Worm (Caenorhabditis elegans) whole organism, young adult: ENCODE measurements around the gene B0280.11.

Experiments
- B0035.1 ChIP-seq: sonication (generic microtip); optimal IDR thresholded peaks from 2 replicates; lab custom pipeline; 2016; ENCODE audit warnings: missing genetic modification characterization, mild to moderate bottlenecking, missing compliant biosample characterization, missing genotype, missing genetic modification reagents
- B0336.3 ChIP-seq: fragments of 200-800 bp; sonication (Bioruptor generic); IDR thresholded peaks from 2 replicates; pipeline ENCODE4 v1.3.6; 2022; ENCODE audit warnings: missing genetic modification characterization, missing compliant biosample characterization
- F49E8.2 ChIP-seq: sonication (generic microtip); optimal IDR thresholded peaks from 3 replicates; lab custom pipeline; 2017; ENCODE audit warnings: missing genetic modification characterization, mild to moderate bottlenecking, missing compliant biosample characterization, antibody characterized with exemption, moderate library complexity; ENCODE audit not compliant: insufficient read depth
- F55B11.4 ChIP-seq: sonication (generic microtip); optimal IDR thresholded peaks from 2 replicates; lab custom pipeline; 2016; ENCODE audit warnings: missing compliant biosample characterization, missing genetic modification characterization, borderline replicate concordance; ENCODE audit not compliant: insufficient read depth
- F57A8.1 ChIP-seq: fragments of 200-800 bp; sonication (Bioruptor generic); optimal IDR thresholded peaks from 2 replicates; lab custom pipeline; 2018; ENCODE audit warnings: mild to moderate bottlenecking, missing genetic modification characterization, moderate library complexity, missing compliant biosample characterization
- Y53F4B.3 ChIP-seq: fragments of 200-800 bp; sonication (Bioruptor generic); IDR thresholded peaks from 2 replicates; pipeline ENCODE4 v1.3.6; 2022; ENCODE audit warnings: missing genetic modification reagents, missing genetic modification characterization, missing compliant biosample characterization
- ama-1 ChIP-seq, 3 experiments: fragments of 150-350 bp in 1 of 3; sonication (generic microtip) in 2 of 3; optimal IDR thresholded peaks; 2 replicates each; lab custom pipeline; 2014 to 2018; ENCODE audit warnings: missing biosample characterization in 2 of 3, missing genetic modification characterization in 2 of 3, missing genetic modification reagents in 2 of 3
- athp-1 ChIP-seq: sonication (generic microtip); optimal IDR thresholded peaks from 2 replicates; lab custom pipeline; 2017; ENCODE audit warnings: mild to moderate bottlenecking, missing genetic modification characterization, missing compliant biosample characterization
- attf-5 ChIP-seq: fragments of 200-800 bp; sonication (Bioruptor generic); optimal IDR thresholded peaks from 2 replicates; lab custom pipeline; 2018; ENCODE audit warnings: mild to moderate bottlenecking, missing genetic modification characterization, missing compliant biosample characterization
- bed-1 ChIP-seq: fragments of 200-800 bp; sonication (Bioruptor generic); IDR thresholded peaks from 2 replicates; pipeline ENCODE4 v1.3.6; 2022; ENCODE audit warnings: missing genetic modification reagents, missing genetic modification characterization, missing compliant biosample characterization
- ccch-3 ChIP-seq: fragments of 200-800 bp; sonication (Bioruptor generic); optimal IDR thresholded peaks from 2 replicates; lab custom pipeline; 2018; ENCODE audit warnings: mild to moderate bottlenecking, missing genetic modification characterization, missing compliant biosample characterization
- ceh-100 ChIP-seq: fragments of 200-800 bp; sonication (Bioruptor generic); IDR thresholded peaks from 2 replicates; pipeline ENCODE4 v1.3.6; 2022; ENCODE audit warnings: missing genetic modification reagents, missing genetic modification characterization, missing compliant biosample characterization
- ceh-79 ChIP-seq: sonication (generic microtip); optimal IDR thresholded peaks from 2 replicates; lab custom pipeline; 2017; ENCODE audit warnings: mild to moderate bottlenecking, missing genetic modification characterization, missing compliant biosample characterization
- efl-1 ChIP-seq: fragments of 150-350 bp; optimal IDR thresholded peaks from 2 replicates; lab custom pipeline; 2014; ENCODE audit warnings: missing biosample characterization, missing genetic modification reagents, missing genetic modification characterization
- ekl-4 ChIP-seq: fragments of 200-800 bp; sonication (Bioruptor generic); IDR thresholded peaks from 2 replicates; pipeline ENCODE4 v1.3.6; 2022; ENCODE audit warnings: missing genetic modification reagents, missing genetic modification characterization, missing compliant biosample characterization
- ets-4 ChIP-seq: fragments of 200-800 bp; sonication (Bioruptor generic); optimal IDR thresholded peaks from 2 replicates; lab custom pipeline; 2018; ENCODE audit warnings: mild to moderate bottlenecking, missing genetic modification characterization, missing compliant biosample characterization
- hlh-12 ChIP-seq: sonication (generic microtip); optimal IDR thresholded peaks from 2 replicates; lab custom pipeline; 2016; ENCODE audit warnings: missing genetic modification characterization, missing compliant biosample characterization
- hlh-26 ChIP-seq: fragments of 200-800 bp; sonication (Bioruptor generic); conservative IDR thresholded peaks from 2 replicates; pipeline ENCODE4 v1.3.6; 2022; ENCODE audit warnings: missing genetic modification reagents, missing genetic modification characterization, missing compliant biosample characterization
- hmg-1.2 ChIP-seq: fragments of 200-800 bp; sonication (Bioruptor generic); IDR thresholded peaks from 2 replicates; pipeline ENCODE4 v1.3.6; 2022; ENCODE audit warnings: missing genetic modification reagents, missing genetic modification characterization, missing compliant biosample characterization
- hrde-1 ChIP-seq: sonication (generic microtip); optimal IDR thresholded peaks from 2 replicates; lab custom pipeline; 2016; ENCODE audit warnings: missing genetic modification characterization, mild to moderate bottlenecking, missing compliant biosample characterization, moderate library complexity, missing genotype, missing genetic modification reagents, borderline replicate concordance
- hsf-1 ChIP-seq: fragments of 200-800 bp; sonication (Bioruptor generic); IDR thresholded peaks from 2 replicates; pipeline ENCODE4 v1.3.6; 2022; ENCODE audit warnings: missing genetic modification reagents, missing genetic modification characterization, missing compliant biosample characterization
- let-526 ChIP-seq: fragments of 200-800 bp; sonication (Bioruptor generic); IDR thresholded peaks from 2 replicates; pipeline ENCODE4 v1.3.6; 2022; ENCODE audit warnings: missing genetic modification reagents, missing genetic modification characterization, missing compliant biosample characterization
- lin-26 ChIP-seq: fragments of 200-800 bp; sonication (Bioruptor generic); IDR thresholded peaks from 2 replicates; pipeline ENCODE4 v1.3.6; 2022; ENCODE audit warnings: missing genetic modification reagents, missing genetic modification characterization, missing compliant biosample characterization
- lin-35 ChIP-seq, 3 experiments: fragments of 150-350 bp in 2 of 3; sonication (generic microtip) in 1 of 3; optimal IDR thresholded peaks; 2 replicates each; lab custom pipeline; 2014 to 2018; ENCODE audit warnings: missing biosample characterization in 3 of 3, missing genetic modification characterization in 3 of 3, missing genetic modification reagents in 3 of 3
- lin-54 ChIP-seq: fragments of 200-800 bp; sonication (Bioruptor generic); optimal IDR thresholded peaks from 2 replicates; lab custom pipeline; 2018; ENCODE audit warnings: mild to moderate bottlenecking, missing genetic modification characterization, missing compliant biosample characterization
- lsl-1 ChIP-seq: fragments of 200-800 bp; sonication (Bioruptor generic); optimal IDR thresholded peaks from 2 replicates; lab custom pipeline; 2018; ENCODE audit warnings: mild to moderate bottlenecking, missing genetic modification characterization, moderate library complexity, missing compliant biosample characterization
- madf-10 ChIP-seq: sonication (generic microtip); optimal IDR thresholded peaks from 2 replicates; lab custom pipeline; 2016; ENCODE audit warnings: mild to moderate bottlenecking, missing genetic modification characterization, missing compliant biosample characterization
- madf-3 ChIP-seq: fragments of 200-800 bp; sonication (Bioruptor generic); IDR thresholded peaks from 2 replicates; pipeline ENCODE4 v1.3.6; 2022; ENCODE audit warnings: missing genetic modification reagents, missing genetic modification characterization, missing compliant biosample characterization
- mcd-1 ChIP-seq: fragments of 200-800 bp; sonication (Bioruptor generic); IDR thresholded peaks from 2 replicates; pipeline ENCODE4 v1.3.6; 2022; ENCODE audit warnings: missing genetic modification reagents, missing genetic modification characterization, missing compliant biosample characterization
- mxl-1 ChIP-seq: sonication (generic microtip); optimal IDR thresholded peaks from 2 replicates; lab custom pipeline; 2016; ENCODE audit warnings: missing genetic modification characterization, missing compliant biosample characterization
- nfya-1 ChIP-seq: sonication (generic microtip); optimal IDR thresholded peaks from 2 replicates; lab custom pipeline; 2017; ENCODE audit warnings: antibody characterized with exemption, missing compliant biosample characterization, missing genetic modification characterization, borderline replicate concordance; ENCODE audit not compliant: insufficient read depth
- nfya-2 ChIP-seq: fragments of 200-800 bp; sonication (Bioruptor generic); IDR thresholded peaks from 2 replicates; pipeline ENCODE4 v1.3.6; 2022; ENCODE audit warnings: missing genetic modification reagents, missing genetic modification characterization, missing compliant biosample characterization
- nhr-27 ChIP-seq: fragments of 200-800 bp; sonication (Bioruptor generic); optimal IDR thresholded peaks from 2 replicates; lab custom pipeline; 2018; ENCODE audit warnings: mild to moderate bottlenecking, missing genetic modification characterization, moderate library complexity, missing compliant biosample characterization
- nhr-90 ChIP-seq: sonication (generic microtip); optimal IDR thresholded peaks from 2 replicates; lab custom pipeline; 2016; ENCODE audit warnings: missing genotype, mild to moderate bottlenecking, missing genetic modification characterization, missing compliant biosample characterization
- pha-4 ChIP-seq: fragments of 150-350 bp; sonication (generic microtip); optimal IDR thresholded peaks from 2 replicates; lab custom pipeline; 2014; ENCODE audit warnings: missing biosample characterization, missing genetic modification reagents, missing genetic modification characterization
- repo-1 ChIP-seq: sonication (generic microtip); optimal IDR thresholded peaks from 2 replicates; lab custom pipeline; 2017; ENCODE audit warnings: mild to moderate bottlenecking, missing genetic modification characterization, missing compliant biosample characterization
- snpc-1.3 ChIP-seq: sonication (generic microtip); optimal IDR thresholded peaks from 2 replicates; lab custom pipeline; 2017; ENCODE audit warnings: missing genetic modification characterization, mild to moderate bottlenecking, missing compliant biosample characterization, antibody characterized with exemption, moderate library complexity, missing genotype, missing genetic modification reagents; ENCODE audit not compliant: insufficient read depth
- snpc-4 ChIP-seq, 5 experiments: fragments of 150-350 bp in 1 of 5; sonication (generic microtip) in 4 of 5; optimal IDR thresholded peaks; 2 replicates each; lab custom pipeline; 2014 to 2018; ENCODE audit warnings: missing genetic modification characterization in 5 of 5, missing biosample characterization in 3 of 5, antibody characterized with exemption in 2 of 5, mild to moderate bottlenecking in 2 of 5, missing compliant biosample characterization in 2 of 5, missing genotype in 2 of 5, moderate library complexity in 2 of 5, missing genetic modification reagents in 1 of 5
- tbp1 ChIP-seq: fragments of 200-800 bp; sonication (Bioruptor generic); optimal IDR thresholded peaks from 2 replicates; lab custom pipeline; 2018; ENCODE audit warnings: mild to moderate bottlenecking, missing genetic modification characterization, missing compliant biosample characterization
- unc-62 ChIP-seq: fragments of 150-350 bp; optimal IDR thresholded peaks from 2 replicates; lab custom pipeline; 2014; ENCODE audit warnings: missing biosample characterization, missing genetic modification reagents, missing genetic modification characterization
- zim-3 ChIP-seq: sonication (generic microtip); optimal IDR thresholded peaks from 2 replicates; lab custom pipeline; 2017; ENCODE audit warnings: mild to moderate bottlenecking, missing genetic modification characterization, moderate library complexity, missing compliant biosample characterization
- ztf-25 ChIP-seq: fragments of 200-800 bp; sonication (Bioruptor generic); IDR thresholded peaks from 2 replicates; pipeline ENCODE4 v1.3.6; 2022; ENCODE audit warnings: missing genetic modification reagents, missing genetic modification characterization, missing compliant biosample characterization
- ztf-6 ChIP-seq: fragments of 200-800 bp; sonication (Bioruptor generic); IDR thresholded peaks from 2 replicates; pipeline ENCODE4 v1.3.6; 2022; ENCODE audit warnings: missing genetic modification reagents, missing genetic modification characterization, missing compliant biosample characterization

The B0280.11 gene

ce11 chrIII:7138178-7138577 lies at the start of gene B0280.11:
Gene B0280.11 (minus strand): TSS chrIII:7138278.
- TF ChIP-seq repo-1 (no peak), bed-1 (GFP tag; lab: Robert Waterston, UW) (no peak), Y53F4B.3 (GFP tag; lab: Robert Waterston, UW) (no peak), ccch-3 (GFP tag; lab: Kevin White, UChicago) (no peak)

ce11 chrIII:7185473-7185872 lies 47.4 kb upstream of the B0280.11 start, which contains the start of gene F37C12.14:
Gene F37C12.14 (minus strand): TSS chrIII:7185573.
- TF ChIP-seq ccch-3 (GFP tag; lab: Kevin White, UChicago) (no peak), nfya-2 (GFP tag; lab: Robert Waterston, UW) (no peak), B0035.1 (no peak), lin-35 (GFP tag; optimal IDR thresholded peaks at IDR 0.05; lab: Kevin White, UChicago) (no peak), hlh-12 (no peak), F55B11.4 (tag; lab: Kevin White, UChicago) (no peak), hsf-1 (GFP tag; lab: Robert Waterston, UW) (no peak), ceh-79 (tag; lab: Kevin White, UChicago) (no peak), unc-62 (GFP tag; lab: Kevin White, UChicago) (no peak), hmg-1.2 (GFP tag; lab: Robert Waterston, UW) (no peak), ztf-25 (GFP tag; lab: Robert Waterston, UW) (no peak)
- TF ChIP-seq, all 124 proteins: peak for 0

- TF ChIP-seq nfya-1 (tag; lab: Kevin White, UChicago) (no peak), tbp1 (GFP tag; lab: Kevin White, UChicago) (peak; percentile 11), ceh-100 (GFP tag; lab: Robert Waterston, UW) (peak; percentile 88), athp-1 (tag; lab: Kevin White, UChicago) (no peak), nhr-27 (tag; lab: Kevin White, UChicago) (peak; percentile 9), efl-1 (GFP tag; lab: Kevin White, UChicago) (peak; percentile 12), madf-3 (GFP tag; lab: Robert Waterston, UW) (0 out of 2 replicates have a peak, but pooled peaks have one; percentile 47), F57A8.1 (GFP tag; lab: Kevin White, UChicago) (no peak), snpc-4 (GFP tag; optimal IDR thresholded peaks at IDR 0.05; lab: Kevin White, UChicago) (peak; percentile 31), snpc-4 (tag; optimal IDR thresholded peaks at IDR 0.05; lab: Kevin White, UChicago) (peak in 2 of 4 experiments; percentile 38 to 41), mcd-1 (GFP tag; lab: Robert Waterston, UW) (peak; percentile 68), ztf-25 (GFP tag; lab: Robert Waterston, UW) (no peak), F49E8.2 (peak; percentile 48), repo-1 (peak; percentile 18), mxl-1 (tag; lab: Kevin White, UChicago) (no peak), lin-26 (GFP tag; lab: Robert Waterston, UW) (no peak), B0336.3 (GFP tag; lab: Robert Waterston, UW) (0 out of 2 replicates have a peak, but pooled peaks have one; percentile 22), zim-3 (tag; lab: Kevin White, UChicago) (no peak), hmg-1.2 (GFP tag; lab: Robert Waterston, UW) (peak; percentile 81), pha-4 (tag; lab: Kevin White, UChicago) (no peak), ekl-4 (GFP tag; lab: Robert Waterston, UW) (no peak), let-526 (GFP tag; lab: Robert Waterston, UW) (no peak), ztf-6 (GFP tag; lab: Robert Waterston, UW) (no peak), snpc-1.3 (tag; lab: Kevin White, UChicago) (no peak), lin-35 (GFP tag; optimal IDR thresholded peaks at IDR 0.05; lab: Kevin White, UChicago) (peak in 1 of 3 experiments; percentile 57), attf-5 (peak; percentile 12), lin-54 (GFP tag; lab: Kevin White, UChicago) (peak; percentile 16), lsl-1 (GFP tag; lab: Kevin White, UChicago) (peak; percentile 7), madf-10 (tag; lab: Kevin White, UChicago) (peak; percentile 3), ama-1 (optimal IDR thresholded peaks at IDR 0.05; lab: Kevin White, UChicago) (peak; percentile 16), ama-1 (GFP tag; optimal IDR thresholded peaks at IDR 0.05; lab: Kevin White, UChicago) (peak in 1 of 2 experiments; percentile 38), hlh-26 (GFP tag; lab: Robert Waterston, UW) (no peak), hrde-1 (tag; lab: Kevin White, UChicago) (no peak), nhr-90 (tag; lab: Kevin White, UChicago) (no peak), ets-4 (GFP tag; lab: Kevin White, UChicago) (no peak)
Measured at ce11 chrIII:7184022-7184421, 45.9 kb upstream of the B0280.11 start, which contains the start of gene yju-2. Gene yju-2 (plus strand): TSS chrIII:7184336.
